Fruit fly (Drosophila melanogaster): ENCODE measurements around the gene CG12170.

CG12170 gene

dm6 chr3R:5671795-5672657 lies 35.0 kb downstream of the CG12170 start:
- TF ChIP-seq vri (GFP tag; optimal IDR thresholded peaks at IDR 0.05) (peak; percentile 55), CG10669 (GFP tag; optimal IDR thresholded peaks at IDR 0.05) (no peak), svp (GFP tag) (peak; percentile 69), CG15336 (GFP tag; IDR thresholded peaks at IDR 0.05) (no peak)

- peak; percentile 100 for TF ChIP-seq fkh (GFP tag; optimal IDR thresholded peaks at IDR 0.05)
- TF ChIP-seq CG11294 (GFP tag; IDR thresholded peaks at IDR 0.05) = no peak
- peak; percentile 70 for TF ChIP-seq CG16779 (tag; optimal IDR thresholded peaks at IDR 0.05)
- TF ChIP-seq OdsH (GFP tag; optimal IDR thresholded peaks at IDR 0.05) = no peak
- peak; percentile 20 for TF ChIP-seq CG8632 (GFP tag; optimal IDR thresholded peaks at IDR 0.05)
- peak; percentile 52 for TF ChIP-seq Sox14 (GFP tag; optimal IDR thresholded peaks at IDR 0.05)
- TF ChIP-seq eg (GFP tag; IDR thresholded peaks at IDR 0.05) = peak; percentile 43; the same call in 1 of the 3 replicates
- no peak for TF ChIP-seq Smox (GFP tag; optimal IDR thresholded peaks at IDR 0.05)
- peak; percentile 47 for TF ChIP-seq net (GFP tag; optimal IDR thresholded peaks at IDR 0.05)
- peak; percentile 42; the same call in 1 of the 2 replicates for TF ChIP-seq CG15336 (GFP tag; IDR thresholded peaks at IDR 0.05)
- peak; percentile 88 for TF ChIP-seq Eip78C (GFP tag)
- no peak for TF ChIP-seq svp (GFP tag)
- TF ChIP-seq Met (GFP tag; optimal IDR thresholded peaks at IDR 0.05) = no peak
- TF ChIP-seq fd85E (GFP tag; optimal IDR thresholded peaks at IDR 0.05) = peak; percentile 35
- peak; percentile 19 for TF ChIP-seq Eip75B (GFP tag; optimal IDR thresholded peaks at IDR 0.05)
- TF ChIP-seq salr (GFP tag; optimal IDR thresholded peaks at IDR 0.05) = no peak
- peak; percentile 13 for TF ChIP-seq Eip93F (GFP tag; optimal IDR thresholded peaks at IDR 0.05)
- peak; percentile 60; the same call in 1 of the 3 replicates for TF ChIP-seq CG6163 (GFP tag; IDR thresholded peaks at IDR 0.05)
- TF ChIP-seq topi (GFP tag; optimal IDR thresholded peaks at IDR 0.05) = peak; percentile 8
- no peak for TF ChIP-seq CG6792 (GFP tag; optimal IDR thresholded peaks at IDR 0.05)
- TF ChIP-seq CG6276 (GFP tag; optimal IDR thresholded peaks at IDR 0.05) = peak; percentile 44
- no peak for TF ChIP-seq CG10669 (GFP tag; optimal IDR thresholded peaks at IDR 0.05)
- 0 out of 3 replicates have a peak, but pooled peaks have one; percentile 17 for TF ChIP-seq CG8119 (GFP tag; IDR thresholded peaks at IDR 0.05)
These were observed 35.7 kb downstream of the CG12170 start for dm6 chr3R:5672658-5673217.

- TF ChIP-seq Hr4 (GFP tag; optimal IDR thresholded peaks at IDR 0.05) (peak; percentile 47), Eip75B (GFP tag; optimal IDR thresholded peaks at IDR 0.05) (no peak), CG8119 (GFP tag; IDR thresholded peaks at IDR 0.05) (peak; percentile 30; the same call in 1 of the 3 replicates), Eip78C (GFP tag) (peak; percentile 52), CG6276 (GFP tag; optimal IDR thresholded peaks at IDR 0.05) (no peak), CG15336 (GFP tag; IDR thresholded peaks at IDR 0.05) (peak; percentile 72), CG34406 (GFP tag; optimal IDR thresholded peaks at IDR 0.05) (no peak), CG32006 (GFP tag; optimal IDR thresholded peaks at IDR 0.05) (peak; percentile 57)
These were observed 45.2 kb downstream of the CG12170 start for dm6 chr3R:5682238-5682637.

dm6 chr3R:5682921-5683748 lies 46.1 kb downstream of the CG12170 start:
- TF ChIP-seq fd85E (GFP tag; optimal IDR thresholded peaks at IDR 0.05) = no peak
- TF ChIP-seq CG16779 (tag; optimal IDR thresholded peaks at IDR 0.05) = peak; percentile 61
- peak; percentile 94 for TF ChIP-seq Hr4 (GFP tag; optimal IDR thresholded peaks at IDR 0.05)
- TF ChIP-seq Gug (GFP tag; IDR thresholded peaks at IDR 0.05) = peak; percentile 55
- peak; percentile 89 for TF ChIP-seq Lpt (GFP tag; optimal IDR thresholded peaks at IDR 0.05)
- peak; percentile 38 for TF ChIP-seq CG7368 (GFP tag; optimal IDR thresholded peaks at IDR 0.05)
- peak; percentile 53 for TF ChIP-seq CG10631 (GFP tag; optimal IDR thresholded peaks at IDR 0.05)
- peak; percentile 70 for TF ChIP-seq OdsH (GFP tag; optimal IDR thresholded peaks at IDR 0.05)
- TF ChIP-seq Smox (GFP tag; optimal IDR thresholded peaks at IDR 0.05) = no peak
- peak; percentile 40 for TF ChIP-seq esn (GFP tag; optimal IDR thresholded peaks at IDR 0.05)
- TF ChIP-seq fd59A (GFP tag; optimal IDR thresholded peaks at IDR 0.05) = no peak
- TF ChIP-seq Sox102F (GFP tag; optimal IDR thresholded peaks at IDR 0.05) = no peak
- peak; percentile 34 for TF ChIP-seq lz (GFP tag; optimal IDR thresholded peaks at IDR 0.05)
- no peak for TF ChIP-seq spab (GFP tag; optimal IDR thresholded peaks at IDR 0.05)
- peak in 1 of 2 experiments; percentile 74 for TF ChIP-seq salr (GFP tag; optimal IDR thresholded peaks at IDR 0.05)
- peak; percentile 67 for TF ChIP-seq Sox14 (GFP tag; optimal IDR thresholded peaks at IDR 0.05)
- TF ChIP-seq ss (GFP tag; optimal IDR thresholded peaks at IDR 0.05) = peak in 1 of 2 experiments; percentile 84
- peak; percentile 93 for TF ChIP-seq CG32006 (GFP tag; optimal IDR thresholded peaks at IDR 0.05)
- TF ChIP-seq Hr39 (GFP tag; optimal IDR thresholded peaks at IDR 0.05) = no peak
- peak; percentile 44; the same call in 1 of the 2 replicates for TF ChIP-seq CG11294 (GFP tag; IDR thresholded peaks at IDR 0.05)
- TF ChIP-seq dsx (GFP tag; optimal IDR thresholded peaks at IDR 0.05; ENCODE audit: poor library complexity, severe bottlenecking) = no peak
- peak; percentile 64 for TF ChIP-seq pdm3 (GFP tag; optimal IDR thresholded peaks at IDR 0.05)

Measured in whole organism, prepupa.